Worm (Caenorhabditis elegans) whole organism, young adult: Measurements from ENCODE around the gene T11F9.22.

Experiments
- B0336.3 ChIP-seq: fragments of 200-800 bp; sonication (Bioruptor generic); IDR thresholded peaks from 2 replicates; pipeline ENCODE4 v1.3.6; 2022; ENCODE audit warnings: missing genetic modification characterization, missing compliant biosample characterization
- dpl-1 ChIP-seq: fragments of 150-350 bp; optimal IDR thresholded peaks from 2 replicates; lab custom pipeline; 2014; ENCODE audit warnings: missing biosample characterization, missing genetic modification reagents, missing genetic modification characterization

DNA sequence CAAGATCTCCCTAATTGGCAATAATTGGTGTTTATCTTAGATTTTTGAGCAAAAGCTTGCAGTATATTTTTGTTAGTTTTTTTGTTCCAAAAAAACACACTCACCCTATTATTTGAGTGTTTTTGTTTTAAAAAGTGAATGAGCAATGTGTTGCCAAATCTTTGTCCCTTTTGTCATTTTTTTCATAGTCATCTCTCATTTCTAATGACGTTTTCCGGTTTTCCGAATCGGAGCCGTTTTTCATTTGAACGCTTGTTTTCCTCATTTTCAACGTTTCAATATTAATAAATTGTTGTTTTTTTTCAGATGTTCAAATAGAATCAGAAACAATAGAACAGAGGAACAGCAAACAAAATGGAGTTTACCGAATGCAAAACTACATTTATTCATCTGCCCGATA, 41.0 kb upstream of the T11F9.22 start, which contains the start of gene dmsr-1:
- TF ChIP-seq B0336.3 (GFP tag; lab: Robert Waterston, UW) (no peak), dpl-1 (GFP tag; lab: Kevin White, UChicago) (no peak)
